Worm (Caenorhabditis elegans): ENCODE measurements around the gene ugt-64.

ce11 chrV:3517889-3518288, 11.7 kb upstream of the ugt-64 start, which contains the start of gene str-227:
- no peak for TF ChIP-seq unc-62 (GFP tag; optimal IDR thresholded peaks at IDR 0.05)
- TF ChIP-seq ztf-22 (GFP tag; optimal IDR thresholded peaks at IDR 0.05) = no peak
- TF ChIP-seq akir-1 (GFP tag; optimal IDR thresholded peaks at IDR 0.05) = no peak
- TF ChIP-seq T07F8.4 (tag; optimal IDR thresholded peaks at IDR 0.05) = no peak
- no peak for TF ChIP-seq snpc-1.3 (tag; optimal IDR thresholded peaks at IDR 0.05; ENCODE audit: insufficient read depth)
- TF ChIP-seq nhr-179 (tag; optimal IDR thresholded peaks at IDR 0.05) = no peak
- TF ChIP-seq F57C9.4 (tag; optimal IDR thresholded peaks at IDR 0.05) = no peak
- no peak for TF ChIP-seq ama-1 (optimal IDR thresholded peaks at IDR 0.05)
- TF ChIP-seq ama-1 (GFP tag; optimal IDR thresholded peaks at IDR 0.05) = no peak
- TF ChIP-seq ceh-100 (GFP tag; IDR thresholded peaks at IDR 0.05) = no peak
- no peak for TF ChIP-seq snpc-4 (GFP tag; optimal IDR thresholded peaks at IDR 0.05)
- TF ChIP-seq snpc-4 (tag; optimal IDR thresholded peaks at IDR 0.05) = no peak
- TF ChIP-seq egrh-3 (GFP tag; IDR thresholded peaks at IDR 0.05) = no peak
- TF ChIP-seq madf-3 (GFP tag; IDR thresholded peaks at IDR 0.05) = no peak
- TF ChIP-seq ccch-3 (GFP tag; optimal IDR thresholded peaks at IDR 0.05) = no peak
- no peak for TF ChIP-seq lsl-1 (GFP tag; optimal IDR thresholded peaks at IDR 0.05)
